Worm (Caenorhabditis elegans): ENCODE results near the gene C07H6.2.

ce11 chrIII:7520672-7521071 lies at the start of gene C07H6.2, which contains the start of gene cux-7:
- TF ChIP-seq ztf-29 (GFP tag; IDR thresholded peaks at IDR 0.05) (peak; percentile 50; the same call in 1 of the 2 replicates), cog-1 (tag; optimal IDR thresholded peaks at IDR 0.05) (peak; percentile 80), ref-1 (GFP tag; conservative IDR thresholded peaks at IDR 0.05) (peak; percentile 42; the same call in 1 of the 2 replicates), med-1 (GFP tag; optimal IDR thresholded peaks at IDR 0.05; ENCODE audit: insufficient read depth) (no peak), T22C8.4 (GFP tag; IDR thresholded peaks at IDR 0.05) (peak; percentile 24; the same call in 1 of the 2 replicates)
